Fruit fly (Drosophila melanogaster) whole organism, embryonic: ENCODE data around the gene CG32189.
A peak's percentile ranks its signal among the peaks of the same experiment; 100 is the strongest.
"Not testable (repeated sequence)": the region's sequence is repeated elsewhere in the genome, so short reads cannot be mapped to it uniquely, and the experiment has no call there.

ENCODE experiments used
- ATbp ChIP-seq: fragments of 200-800 bp; sonication (Bioruptor generic); optimal IDR thresholded peaks from 2 replicates; lab custom pipeline; 2017; ENCODE audit warnings: missing biosample characterization, mild to moderate bottlenecking, missing genetic modification characterization, missing genetic modification reagents
- Ada2b ChIP-seq: fragments of 200-800 bp; sonication (Bioruptor generic); IDR thresholded peaks from 2 replicates; pipeline ENCODE4 v1.3.6; 2022; ENCODE audit warnings: missing biosample characterization, missing genetic modification characterization
- CG10654 ChIP-seq: fragments of 200-800 bp; sonication (Bioruptor generic); optimal IDR thresholded peaks from 2 replicates; lab custom pipeline; 2016; ENCODE audit warnings: missing biosample characterization, missing genetic modification characterization
- CG11504 ChIP-seq: fragments of 200-800 bp; sonication (Bioruptor generic); optimal IDR thresholded peaks from 3 replicates; lab custom pipeline; 2019; ENCODE audit warnings: missing biosample characterization, mild to moderate bottlenecking, missing genetic modification characterization, moderate library complexity
- CG11723 ChIP-seq: fragments of 200-800 bp; sonication (Bioruptor generic); optimal IDR thresholded peaks from 2 replicates; lab custom pipeline; 2017; ENCODE audit warnings: missing biosample characterization, mild to moderate bottlenecking, missing genetic modification characterization
- CG14860 ChIP-seq: fragments of 200-800 bp; sonication (Bioruptor generic); IDR thresholded peaks from 3 replicates; pipeline ENCODE4 v1.3.6; 2022; ENCODE audit warnings: missing biosample characterization, missing genetic modification characterization; ENCODE audit not compliant: partially characterized antibody
- CG15514 ChIP-seq: fragments of 200-800 bp; sonication (Bioruptor generic); optimal IDR thresholded peaks from 3 replicates; lab custom pipeline; 2017; ENCODE audit warnings: missing biosample characterization, missing genetic modification characterization, mild to moderate bottlenecking, moderate library complexity, missing genetic modification reagents
- CG4328 ChIP-seq: fragments of 200-800 bp; sonication (Bioruptor generic); optimal IDR thresholded peaks from 3 replicates; lab custom pipeline; 2017; ENCODE audit warnings: missing biosample characterization, missing genetic modification reagents, missing genetic modification characterization
- CG4360 ChIP-seq: fragments of 200-800 bp; sonication (Bioruptor generic); IDR thresholded peaks from 2 replicates; pipeline ENCODE4 v1.3.6; 2022; ENCODE audit warnings: missing biosample characterization, missing genetic modification characterization
- CG43689 ChIP-seq: fragments of 200-800 bp; sonication (Bioruptor generic); IDR thresholded peaks from 2 replicates; pipeline ENCODE4 v1.3.6; 2022; ENCODE audit warnings: missing biosample characterization, missing genetic modification characterization
- CG4424 ChIP-seq: fragments of 200-800 bp; sonication (Bioruptor generic); optimal IDR thresholded peaks from 3 replicates; lab custom pipeline; 2016; ENCODE audit warnings: missing biosample characterization, missing genetic modification characterization
- CG4707 ChIP-seq: fragments of 200-800 bp; sonication (Bioruptor generic); optimal IDR thresholded peaks from 2 replicates; lab custom pipeline; 2018; ENCODE audit warnings: missing biosample characterization, mild to moderate bottlenecking, missing genetic modification characterization, moderate library complexity
- CG4854 ChIP-seq: fragments of 200-800 bp; sonication (Bioruptor generic); optimal IDR thresholded peaks from 2 replicates; lab custom pipeline; 2016; ENCODE audit warnings: missing biosample characterization, missing genetic modification characterization, inconsistent platforms
- CG6765 ChIP-seq: fragments of 200-800 bp; sonication (Bioruptor generic); optimal IDR thresholded peaks from 3 replicates; lab custom pipeline; 2017; ENCODE audit warnings: missing biosample characterization, mild to moderate bottlenecking, missing genetic modification characterization
- CG6854 ChIP-seq: fragments of 200-800 bp; sonication (Bioruptor generic); optimal IDR thresholded peaks from 3 replicates; lab custom pipeline; 2017; ENCODE audit warnings: missing biosample characterization, mild to moderate bottlenecking, missing genetic modification characterization
- CG7745 ChIP-seq: fragments of 200-800 bp; sonication (Bioruptor generic); optimal IDR thresholded peaks from 2 replicates; lab custom pipeline; 2018; ENCODE audit warnings: missing biosample characterization, mild to moderate bottlenecking, missing genetic modification characterization, moderate library complexity
- CG8924 ChIP-seq: fragments of 200-800 bp; optimal IDR thresholded peaks from 3 replicates; lab custom pipeline; 2019; ENCODE audit warnings: missing biosample characterization, mild to moderate bottlenecking, missing genetic modification characterization, moderate library complexity
- CG9215 ChIP-seq: fragments of 200-800 bp; sonication (Bioruptor generic); IDR thresholded peaks from 2 replicates; pipeline ENCODE4 v1.3.6; 2022; ENCODE audit warnings: missing biosample characterization, missing genetic modification characterization
- CG9609 ChIP-seq: fragments of 200-800 bp; sonication (Bioruptor generic); optimal IDR thresholded peaks from 3 replicates; lab custom pipeline; 2016; ENCODE audit warnings: missing biosample characterization, missing genetic modification characterization
- CG9817 ChIP-seq: fragments of 200-800 bp; sonication (Bioruptor generic); optimal IDR thresholded peaks from 2 replicates; lab custom pipeline; 2018; ENCODE audit warnings: missing biosample characterization, mild to moderate bottlenecking, missing genetic modification characterization, moderate library complexity
- Dll ChIP-seq: fragments of 200-800 bp; sonication (Bioruptor generic); IDR thresholded peaks from 4 replicates; pipeline ENCODE4 v1.3.6; 2022; ENCODE audit warnings: missing biosample characterization, missing genetic modification characterization; ENCODE audit not compliant: partially characterized antibody
- E2f2 ChIP-seq: fragments of 200-800 bp; sonication (Bioruptor generic); IDR thresholded peaks from 2 replicates; pipeline ENCODE4 v1.3.6; 2022; ENCODE audit warnings: missing biosample characterization, missing genetic modification characterization
- ERR ChIP-seq: fragments of 200-800 bp; sonication (Bioruptor generic); optimal IDR thresholded peaks from 2 replicates; lab custom pipeline; 2016; ENCODE audit warnings: missing biosample characterization, missing genetic modification characterization
- Elba2 ChIP-seq: fragments of 200-800 bp; sonication (Bioruptor generic); optimal IDR thresholded peaks from 3 replicates; lab custom pipeline; 2016; ENCODE audit warnings: missing biosample characterization, missing genetic modification characterization
- Gug ChIP-seq: fragments of 200-800 bp; sonication (Bioruptor generic); IDR thresholded peaks from 4 replicates; pipeline ENCODE4 v1.3.6; 2022; ENCODE audit warnings: missing biosample characterization, missing genetic modification characterization
- HLHmδ ChIP-seq: fragments of 200-800 bp; sonication (Bioruptor generic); optimal IDR thresholded peaks from 2 replicates; lab custom pipeline; 2018; ENCODE audit warnings: missing biosample characterization, mild to moderate bottlenecking, missing genetic modification characterization, moderate library complexity
- Hmx ChIP-seq: fragments of 200-800 bp; sonication (Bioruptor generic); optimal IDR thresholded peaks from 2 replicates; lab custom pipeline; 2016; ENCODE audit warnings: missing biosample characterization, missing genetic modification characterization
- Lhr ChIP-seq: fragments of 200-800 bp; sonication (Bioruptor generic); optimal IDR thresholded peaks from 3 replicates; lab custom pipeline; 2017; ENCODE audit warnings: mild to moderate bottlenecking, missing biosample characterization, missing genetic modification reagents, missing genetic modification characterization
- Side ChIP-seq: fragments of 200-800 bp; sonication (Bioruptor generic); optimal IDR thresholded peaks from 2 replicates; lab custom pipeline; 2016; ENCODE audit warnings: missing biosample characterization, missing genetic modification characterization
- Taf1 ChIP-seq: fragments of 200-800 bp; sonication (Bioruptor generic); IDR thresholded peaks from 2 replicates; pipeline ENCODE4 v1.3.6; 2022; ENCODE audit warnings: missing biosample characterization, missing genetic modification characterization
- Usf ChIP-seq: fragments of 200-800 bp; sonication (Bioruptor generic); optimal IDR thresholded peaks from 2 replicates; lab custom pipeline; 2017; ENCODE audit warnings: missing genotype, missing biosample characterization, missing genetic modification characterization
- YL-1 ChIP-seq: fragments of 200-800 bp; sonication (Bioruptor generic); optimal IDR thresholded peaks from 3 replicates; lab custom pipeline; 2017; ENCODE audit warnings: missing biosample characterization, mild to moderate bottlenecking, missing genetic modification characterization
- amos ChIP-seq: fragments of 200-800 bp; sonication (Bioruptor generic); IDR thresholded peaks from 2 replicates; pipeline ENCODE4 v1.3.6; 2022; ENCODE audit warnings: missing biosample characterization, missing genetic modification characterization; ENCODE audit not compliant: partially characterized antibody
- bab2 ChIP-seq: fragments of 200-800 bp; sonication (Bioruptor generic); optimal IDR thresholded peaks from 2 replicates; lab custom pipeline; 2016; ENCODE audit warnings: missing biosample characterization, missing genetic modification characterization
- crc ChIP-seq: fragments of 200-800 bp; sonication (Bioruptor generic); optimal IDR thresholded peaks from 2 replicates; lab custom pipeline; 2016; ENCODE audit warnings: missing biosample characterization, missing genetic modification characterization
- da ChIP-seq: fragments of 200-800 bp; sonication (Bioruptor generic); optimal IDR thresholded peaks from 2 replicates; lab custom pipeline; 2016; ENCODE audit warnings: missing biosample characterization, missing genetic modification characterization
- exex ChIP-seq: fragments of 200-800 bp; sonication (Bioruptor generic); optimal IDR thresholded peaks from 4 replicates; lab custom pipeline; 2018; ENCODE audit warnings: missing biosample characterization, mild to moderate bottlenecking, missing genetic modification characterization, moderate library complexity
- h ChIP-seq: fragments of >200 bp; optimal IDR thresholded peaks from 2 replicates; lab custom pipeline; 2017
- her ChIP-seq: fragments of 200-800 bp; sonication (Bioruptor generic); optimal IDR thresholded peaks from 2 replicates; lab custom pipeline; 2016; ENCODE audit warnings: missing biosample characterization, missing genetic modification characterization
- ken ChIP-seq: fragments of 200-800 bp; sonication (Bioruptor generic); IDR thresholded peaks from 3 replicates; pipeline ENCODE4 v1.3.6; 2022; ENCODE audit warnings: missing biosample characterization, missing genetic modification characterization
- lmd ChIP-seq: fragments of 200-800 bp; sonication (Bioruptor generic); IDR thresholded peaks from 2 replicates; pipeline ENCODE4 v1.3.6; 2022; ENCODE audit warnings: missing biosample characterization, missing genetic modification characterization
- pfk ChIP-seq: fragments of 200-800 bp; sonication (Bioruptor generic); optimal IDR thresholded peaks from 2 replicates; lab custom pipeline; 2018; ENCODE audit warnings: missing biosample characterization, mild to moderate bottlenecking, missing genetic modification characterization, moderate library complexity
- ranshi ChIP-seq: fragments of 200-800 bp; sonication (Bioruptor generic); IDR thresholded peaks from 2 replicates; pipeline ENCODE4 v1.3.6; 2022; ENCODE audit warnings: missing biosample characterization, missing genetic modification characterization
- tio ChIP-seq: fragments of 200-800 bp; sonication (Bioruptor generic); optimal IDR thresholded peaks from 2 replicates; lab custom pipeline; 2017; ENCODE audit warnings: missing biosample characterization, missing genetic modification characterization, inconsistent platforms
- ttk ChIP-seq: fragments of 200-800 bp; sonication (Bioruptor generic); IDR thresholded peaks from 2 replicates; pipeline ENCODE4 v2.1.2; 2022; ENCODE audit warnings: missing biosample characterization, missing genetic modification characterization

CG32189 gene

DNA sequence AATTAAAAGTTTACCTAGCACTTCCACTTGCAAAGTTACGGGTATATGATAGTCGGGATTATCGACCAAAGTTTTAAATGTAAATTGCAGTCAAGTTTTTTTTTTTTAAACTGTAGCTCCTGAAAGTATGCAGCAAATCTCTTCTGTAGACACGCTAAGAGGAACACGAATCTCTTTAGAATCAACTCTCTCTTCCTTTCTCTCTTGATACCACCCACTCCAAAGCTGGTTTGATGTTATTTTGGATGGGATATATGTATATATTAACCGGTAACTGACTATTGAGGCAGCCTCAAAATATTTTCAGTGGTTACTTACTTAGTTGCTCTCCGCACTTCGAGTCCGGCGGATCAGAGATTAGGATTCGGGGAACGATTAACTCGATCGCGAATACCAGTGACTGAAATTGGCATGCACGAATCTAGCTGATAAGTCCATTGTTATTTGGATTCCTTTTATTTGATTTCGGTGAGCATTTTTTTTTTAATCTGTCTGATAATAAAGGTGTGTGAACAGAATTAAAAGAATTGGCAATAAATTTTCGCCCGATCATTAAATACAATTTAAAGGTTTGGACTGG is 43.9 kb upstream of the CG32189 start, which contains the start of gene CG7408 (continued):
- TF ChIP-seq Hmx (GFP tag; lab: Kevin White, UChicago) (no peak), exex (tag; lab: Kevin White, UChicago) (peak; percentile 94), CG4328 (GFP tag; lab: Kevin White, UChicago) (no peak), CG4424 (no peak), Ada2b (no peak), Dll (GFP tag; lab: Robert Waterston, UW) (no peak), CG8924 (tag; lab: Kevin White, UChicago) (no peak), ATbp (GFP tag; lab: Kevin White, UChicago) (no peak)

DNA sequence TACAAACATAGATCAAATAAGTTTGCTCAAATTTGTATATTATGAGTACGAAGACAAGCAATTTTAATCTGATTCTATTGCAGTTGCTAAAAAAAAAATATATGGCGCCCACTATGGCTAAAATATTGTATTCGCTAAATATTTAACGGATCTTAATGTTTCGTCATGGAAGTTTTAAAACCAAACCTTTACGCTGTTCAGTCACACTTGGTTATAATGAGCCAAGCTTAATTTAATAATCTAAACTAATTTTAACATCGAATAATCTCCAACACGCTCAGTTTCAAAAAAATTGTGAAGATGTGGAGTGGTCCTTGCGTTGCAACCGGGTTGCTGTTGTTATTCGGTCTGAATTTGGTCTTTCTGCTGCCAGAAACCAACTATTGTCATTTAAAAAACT is 23.2 kb upstream of the CG32189 start, which contains the start of gene CG34002:
Gene CG34002, plus strand, starts transcription at position 301 of the 400 bp plus-strand sequence.
- TF ChIP-seq Taf1 (GFP tag; lab: Robert Waterston, UW); CG14860; CG7745: not testable (repeated sequence)

- peak; percentile 80 for TF ChIP-seq CG6765
- no peak for TF ChIP-seq Elba2 (GFP tag; lab: Kevin White, UChicago)
- TF ChIP-seq crc (GFP tag; lab: Kevin White, UChicago): peak; percentile 28
- peak; percentile 82 for TF ChIP-seq Gug (GFP tag; lab: Robert Waterston, UW)
- TF ChIP-seq ERR (GFP tag; lab: Kevin White, UChicago): peak; percentile 47
- peak; percentile 72 for TF ChIP-seq her
- peak; percentile 25 for TF ChIP-seq Lhr (GFP tag; lab: Kevin White, UChicago)
- peak; percentile 37; the same call in 1 of the 2 replicates for TF ChIP-seq E2f2 (GFP tag; lab: Robert Waterston, UW)
- TF ChIP-seq CG4854 (GFP tag; lab: Kevin White, UChicago): no peak
- TF ChIP-seq CG11723 (GFP tag; lab: Kevin White, UChicago): peak; percentile 78
- TF ChIP-seq CG9215 (GFP tag; lab: Robert Waterston, UW): peak; percentile 58
- TF ChIP-seq CG6854 (GFP tag; lab: Kevin White, UChicago): peak; percentile 63
- TF ChIP-seq ttk (GFP tag; lab: Robert Waterston, UW): peak; percentile 54
- no peak for TF ChIP-seq amos (GFP tag; lab: Robert Waterston, UW)
- peak; percentile 43 for TF ChIP-seq CG10654 (GFP tag; lab: Kevin White, UChicago)
- peak; percentile 64 for TF ChIP-seq Side (GFP tag; lab: Kevin White, UChicago)
- TF ChIP-seq CG4707 (GFP tag; lab: Kevin White, UChicago): peak; percentile 26
- peak; percentile 61 for TF ChIP-seq YL-1 (GFP tag; lab: Kevin White, UChicago)
- TF ChIP-seq CG9817: peak; percentile 49
- TF ChIP-seq ranshi (GFP tag; lab: Robert Waterston, UW): peak; percentile 48
- TF ChIP-seq Usf (GFP tag; lab: Kevin White, UChicago): peak; percentile 80
- peak; percentile 87 for TF ChIP-seq ken
- no peak for TF ChIP-seq pfk (GFP tag; lab: Kevin White, UChicago)
- TF ChIP-seq lmd (GFP tag; lab: Robert Waterston, UW): peak; percentile 67
- TF ChIP-seq CG11504: peak; percentile 90
- TF ChIP-seq CG43689 (GFP tag; lab: Robert Waterston, UW): 0 out of 2 replicates have a peak, but pooled peaks have one; percentile 19
- TF ChIP-seq h (lab: Kevin White, UChicago): no peak
- TF ChIP-seq CG9609 (GFP tag; lab: Kevin White, UChicago): peak; percentile 25
- no peak for TF ChIP-seq da (GFP tag; lab: Kevin White, UChicago)
- TF ChIP-seq HLHmδ (GFP tag; lab: Kevin White, UChicago): peak; percentile 54
- TF ChIP-seq CG15514 (GFP tag; lab: Kevin White, UChicago): peak; percentile 30
- peak; percentile 41 for TF ChIP-seq bab2 (GFP tag; lab: Kevin White, UChicago)
- TF ChIP-seq CG4360 (GFP tag; lab: Robert Waterston, UW): no peak
- TF ChIP-seq Hmx (GFP tag; lab: Kevin White, UChicago): peak; percentile 44
- peak; percentile 94 for TF ChIP-seq tio (GFP tag; lab: Kevin White, UChicago)
Observed at dm6 chr3L:17856655-17857479, 21.9 kb upstream of the CG32189 start, which contains the start of gene CG5535. CG5535 (minus strand) TSS chr3L:17856794.
